Fruit fly (Drosophila melanogaster): Measurements from ENCODE around the gene CG14073.

Gene CG14073

dm6 chr3L:18820638-18821382 lies at the start of gene CG14073, which contains the start of gene HipHop:
CG14073 (minus strand) TSS chr3L:18820675.
HipHop (plus strand) TSS chr3L:18821171.
- TF ChIP-seq CG8478 (optimal IDR thresholded peaks at IDR 0.05) (no peak), CTCF (optimal IDR thresholded peaks at IDR 0.05) (peak in 1 of 2 experiments; percentile 16)

- TF ChIP-seq CG8478 (optimal IDR thresholded peaks at IDR 0.05) = no peak
- TF ChIP-seq CTCF (optimal IDR thresholded peaks at IDR 0.05) = no peak
Observed at dm6 chr3L:18870027-18870426, 49.6 kb upstream of the CG14073 start, which contains the start of gene Blos3. Blos3 (plus strand) TSS chr3L:18870224.

- no peak for TF ChIP-seq CTCF (optimal IDR thresholded peaks at IDR 0.05)
- no peak for TF ChIP-seq CG8478 (optimal IDR thresholded peaks at IDR 0.05)
Observed at dm6 chr3L:18869035-18869826, 48.8 kb upstream of the CG14073 start, which contains the start of gene Grx1. Grx1 (plus strand) TSS chr3L:18869230.

DNA sequence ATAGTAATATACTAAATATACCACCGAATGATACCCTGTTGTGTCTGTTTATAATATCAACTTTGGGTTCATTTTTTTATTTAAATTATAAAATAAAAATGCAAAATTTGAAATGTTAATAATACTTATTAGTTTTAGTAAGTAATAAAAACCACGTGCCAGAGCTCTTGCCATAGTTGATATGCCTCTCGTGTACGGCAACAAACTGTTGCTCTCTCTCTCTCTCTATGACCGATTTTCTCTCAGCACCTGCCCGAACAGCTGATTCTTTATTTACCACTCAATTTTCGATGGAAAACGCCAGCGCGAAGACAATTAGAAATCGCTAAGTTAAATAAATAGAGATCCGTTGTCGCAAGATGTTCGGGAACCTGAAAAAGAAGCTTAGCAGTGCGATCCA lies 47.0 kb upstream of the CG14073 start, which contains the start of gene Dysb:
TSS of gene Dysb (plus strand) at position 251 of the 400 bp plus-strand sequence.
- TF ChIP-seq CTCF (optimal IDR thresholded peaks at IDR 0.05) = no peak
- no peak for TF ChIP-seq CG8478 (optimal IDR thresholded peaks at IDR 0.05)

DNA sequence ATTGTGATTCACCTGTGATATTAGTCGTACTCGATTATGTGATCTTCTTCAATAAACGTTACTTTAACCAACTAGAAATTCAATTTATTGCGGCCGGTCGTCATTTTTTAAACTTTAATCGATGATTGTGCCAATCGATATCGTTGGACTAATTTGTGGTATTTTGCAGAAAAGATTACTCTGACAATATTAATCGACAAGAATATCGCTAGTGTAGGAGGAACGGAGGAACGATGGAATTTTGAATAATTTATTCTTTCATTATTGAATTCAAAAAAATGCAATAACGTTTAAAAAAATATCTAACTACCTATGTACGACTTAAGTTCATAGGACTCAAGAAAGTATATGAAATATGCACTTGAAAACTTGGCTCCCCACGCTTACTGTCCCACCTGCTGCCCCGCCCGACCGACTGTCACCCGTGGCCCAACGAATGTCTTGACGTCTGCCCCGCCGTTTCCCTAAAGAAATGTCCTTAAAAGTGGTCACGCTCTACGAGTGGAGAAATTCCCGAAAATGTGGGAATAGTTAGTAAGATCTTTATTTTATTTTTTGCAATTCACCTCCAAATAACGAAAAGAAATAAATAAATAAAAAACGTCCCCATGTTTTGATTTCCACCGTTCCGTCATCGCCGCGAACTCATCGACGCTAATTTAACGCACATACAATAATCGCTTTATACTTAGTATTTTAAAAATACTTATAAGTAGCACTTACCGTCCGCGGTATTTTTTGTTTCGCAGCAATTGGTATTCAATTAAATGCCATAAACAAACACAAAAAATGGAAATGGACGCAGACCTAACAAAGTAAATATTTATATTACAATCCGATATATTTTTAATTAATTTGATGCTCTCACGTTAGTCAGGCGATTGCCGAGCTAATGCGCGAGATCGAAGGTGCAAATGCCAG lies 45.2 kb upstream of the CG14073 start, which contains the start of gene CG14074:
TSS of gene CG14074 (plus strand) at position 779 of the 921 bp plus-strand sequence.
- TF ChIP-seq CTCF (optimal IDR thresholded peaks at IDR 0.05) (no peak), CG8478 (optimal IDR thresholded peaks at IDR 0.05) (no peak)

- TF ChIP-seq CTCF (optimal IDR thresholded peaks at IDR 0.05) (no peak), CG8478 (optimal IDR thresholded peaks at IDR 0.05) (no peak)
Observed at dm6 chr3L:18863327-18863726, 42.9 kb upstream of the CG14073 start, which contains the start of gene CG6865. CG6865 (plus strand) TSS chr3L:18863647.

- TF ChIP-seq CG8478 (optimal IDR thresholded peaks at IDR 0.05) = no peak
- TF ChIP-seq CTCF (optimal IDR thresholded peaks at IDR 0.05) = no peak
Observed at dm6 chr3L:18861893-18862292, 41.4 kb upstream of the CG14073 start.

DNA sequence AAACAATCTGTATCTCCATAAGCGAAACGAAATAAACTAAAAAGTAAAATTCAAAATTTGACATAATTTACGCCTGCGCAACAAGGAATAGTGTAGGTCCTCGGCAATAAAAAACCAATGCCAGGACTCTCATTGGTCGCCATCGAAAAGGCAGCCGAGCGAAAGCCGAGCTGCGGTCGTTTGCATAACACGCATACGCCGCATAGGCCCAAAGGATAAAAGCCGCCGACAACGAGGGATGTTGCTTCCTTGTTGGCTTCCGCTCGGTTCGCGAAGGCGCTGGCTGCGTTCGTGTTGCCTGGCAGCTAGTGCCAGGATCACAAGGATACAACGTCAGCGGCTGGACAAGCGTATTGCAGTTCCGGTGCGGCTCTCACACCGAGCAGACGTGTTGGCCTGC lies 40.0 kb upstream of the CG14073 start:
- TF ChIP-seq CTCF (optimal IDR thresholded peaks at IDR 0.05) (no peak), CG8478 (optimal IDR thresholded peaks at IDR 0.05) (no peak)

- no peak for TF ChIP-seq CG8478 (optimal IDR thresholded peaks at IDR 0.05)
- TF ChIP-seq CTCF (optimal IDR thresholded peaks at IDR 0.05) = no peak
Observed at dm6 chr3L:18854412-18854811, 33.9 kb upstream of the CG14073 start.

- TF ChIP-seq CTCF (optimal IDR thresholded peaks at IDR 0.05) (no peak), CG8478 (optimal IDR thresholded peaks at IDR 0.05) (no peak)
Observed at dm6 chr3L:18853439-18853838, 33.0 kb upstream of the CG14073 start.

- TF ChIP-seq CG8478 (optimal IDR thresholded peaks at IDR 0.05) (no peak), CTCF (optimal IDR thresholded peaks at IDR 0.05) (no peak)
Observed at dm6 chr3L:18852223-18852622, 31.7 kb upstream of the CG14073 start.

- TF ChIP-seq CTCF (optimal IDR thresholded peaks at IDR 0.05) (peak; percentile 93 to 98), CG8478 (optimal IDR thresholded peaks at IDR 0.05) (no peak)
Observed at dm6 chr3L:18848436-18848835, 28.0 kb upstream of the CG14073 start.

DNA sequence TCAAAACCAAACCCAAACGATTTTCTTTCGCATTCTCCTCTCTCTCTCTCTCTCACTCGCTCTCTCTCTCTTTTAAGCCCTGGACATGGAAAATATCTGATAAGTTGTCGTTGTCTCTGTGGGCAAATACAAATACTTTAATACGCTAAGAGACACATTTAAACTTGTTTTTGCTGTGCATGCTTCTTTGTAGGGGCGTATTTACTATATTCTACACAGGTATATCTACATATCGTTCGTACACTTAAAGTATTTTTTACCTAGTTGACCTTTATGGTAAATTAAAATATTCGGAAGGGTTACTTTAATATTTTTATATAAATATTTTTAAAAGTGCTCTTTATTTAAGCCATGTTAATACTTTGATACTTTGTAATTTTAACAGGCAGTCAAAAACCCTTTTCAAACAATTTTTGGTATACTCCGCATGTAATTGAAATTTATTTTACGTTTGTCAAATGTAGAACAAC lies 25.8 kb upstream of the CG14073 start:
- TF ChIP-seq CTCF (optimal IDR thresholded peaks at IDR 0.05) (no peak), CG8478 (optimal IDR thresholded peaks at IDR 0.05) (no peak)

dm6 chr3L:18846233-18846271 lies 25.6 kb upstream of the CG14073 start, which contains the start of gene Indy:
Indy (minus strand) TSS chr3L:18846267.
- TF ChIP-seq CG8478 (optimal IDR thresholded peaks at IDR 0.05) (no peak), CTCF (optimal IDR thresholded peaks at IDR 0.05) (no peak)

- TF ChIP-seq CTCF (optimal IDR thresholded peaks at IDR 0.05) (no peak), CG8478 (optimal IDR thresholded peaks at IDR 0.05) (no peak)
Observed at dm6 chr3L:18845833-18846232, 25.4 kb upstream of the CG14073 start.
